Fruit fly (Drosophila melanogaster) S2 (cell line): ENCODE measurements around the gene RpL17.

Source experiments
- CG8478 ChIP-seq: fragments of >200 bp; optimal IDR thresholded peaks from 2 replicates; lab custom pipeline; 2018
- CTCF ChIP-seq, 2 experiments: fragments of >200 bp; optimal IDR thresholded peaks; 2 replicates each; lab custom pipeline; 2018

dm6 chrX:6699255-6699885, 44.7 kb downstream of the RpL17 start, which contains the start of gene CG14441:
- TF ChIP-seq CTCF (optimal IDR thresholded peaks at IDR 0.05; lab: Kevin White, UChicago): no peak
- no peak for TF ChIP-seq CG8478 (lab: Kevin White, UChicago)
